Worm (Caenorhabditis elegans) whole organism, L1 larva: ENCODE data around the gene rbm-26.

ENCODE experiments used
- ama-1 ChIP-seq: fragments of 150-350 bp; optimal IDR thresholded peaks from 2 replicates; lab custom pipeline; 2014
- lin-39 ChIP-seq: fragments of 150-350 bp; optimal IDR thresholded peaks from 2 replicates; lab custom pipeline; 2014; ENCODE audit warnings: missing biosample characterization, missing genetic modification reagents, missing genetic modification characterization
- mdl-1 ChIP-seq, 2 experiments: fragments of 150-350 bp; optimal IDR thresholded peaks; 2 replicates each; lab custom pipeline; 2014 to 2017; ENCODE audit warnings: missing biosample characterization in 2 of 2, missing genetic modification characterization in 2 of 2, inconsistent platforms in 1 of 2

DNA sequence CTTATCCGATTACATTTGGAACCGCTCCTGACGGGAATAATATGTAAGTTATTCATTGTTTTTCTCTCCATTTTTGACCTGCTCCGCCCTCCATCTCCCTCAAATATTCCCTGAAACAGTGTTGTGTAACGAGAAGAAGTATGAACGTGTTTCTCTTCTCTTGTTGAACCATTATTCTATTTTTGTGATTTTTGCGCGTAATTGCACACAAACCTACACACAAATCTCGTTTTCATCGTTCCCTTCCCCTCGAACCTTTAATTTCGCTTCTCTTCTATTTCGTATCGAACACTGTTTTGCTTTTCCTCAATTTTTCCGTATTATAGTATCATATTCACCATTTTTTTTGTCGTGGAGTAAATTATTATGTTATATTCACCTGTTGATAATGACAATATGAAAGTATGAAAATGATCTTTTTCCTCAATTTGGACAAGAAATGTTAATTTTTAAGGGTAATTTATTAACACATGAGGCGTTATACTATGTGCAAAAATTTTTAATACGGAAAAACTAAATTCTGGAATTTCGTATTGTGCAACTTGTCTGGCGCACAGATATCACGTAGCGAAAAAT, 5.9 kb downstream of the rbm-26 start:
- TF ChIP-seq ama-1 (lab: Kevin White, UChicago), result no peak
- TF ChIP-seq lin-39, result no peak
- no peak for TF ChIP-seq mdl-1 (tag; optimal IDR thresholded peaks at IDR 0.05; lab: Kevin White, UChicago)
